Worm (Caenorhabditis elegans) whole organism, L4/young adult: Measurements from ENCODE around the gene T16G12.10.

Experiments used
- dao-5 ChIP-seq: sonication (generic microtip); optimal IDR thresholded peaks from 2 replicates; lab custom pipeline; 2016; ENCODE audit warnings: missing genotype, missing genetic modification characterization, moderate library complexity, missing compliant biosample characterization
- him-1 ChIP-seq: sonication (generic microtip); optimal IDR thresholded peaks from 2 replicates; lab custom pipeline; 2016; ENCODE audit warnings: missing genotype, missing genetic modification reagents, missing genetic modification characterization, missing compliant biosample characterization

DNA sequence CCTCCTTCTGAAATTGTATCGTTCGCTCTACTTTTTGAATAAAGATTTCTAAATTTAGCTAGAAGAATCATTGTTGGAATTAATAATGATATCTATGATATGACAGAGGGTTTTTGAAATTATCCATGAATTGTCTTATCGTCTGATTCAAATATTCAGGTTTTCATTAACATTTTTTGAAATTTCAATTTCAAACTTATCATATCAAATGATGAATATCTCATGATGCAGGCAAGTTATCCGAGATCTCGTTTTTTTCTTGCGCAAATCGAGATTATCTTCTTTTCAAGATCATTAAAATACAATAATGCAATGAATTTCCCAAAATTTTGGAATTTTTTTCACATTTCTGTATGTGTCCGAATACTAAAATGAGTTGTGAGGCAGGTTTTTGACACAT lies 42.0 kb upstream of the T16G12.10 start, which contains the start of gene spop-1:
- TF ChIP-seq him-1 (tag; lab: Kevin White, UChicago), result no peak
- no peak for TF ChIP-seq dao-5 (tag; lab: Kevin White, UChicago)
